Worm (Caenorhabditis elegans) whole organism, L4/young adult: ENCODE measurements around the gene sut-1.

Source experiments
- W03F9.2 ChIP-seq: fragments of 150-350 bp; optimal IDR thresholded peaks from 2 replicates; lab custom pipeline; 2014; ENCODE audit warnings: missing biosample characterization, missing genetic modification characterization
- dao-5 ChIP-seq: sonication (generic microtip); optimal IDR thresholded peaks from 2 replicates; lab custom pipeline; 2016; ENCODE audit warnings: missing genotype, missing genetic modification characterization, moderate library complexity, missing compliant biosample characterization
- him-1 ChIP-seq: sonication (generic microtip); optimal IDR thresholded peaks from 2 replicates; lab custom pipeline; 2016; ENCODE audit warnings: missing genotype, missing genetic modification reagents, missing genetic modification characterization, missing compliant biosample characterization

DNA sequence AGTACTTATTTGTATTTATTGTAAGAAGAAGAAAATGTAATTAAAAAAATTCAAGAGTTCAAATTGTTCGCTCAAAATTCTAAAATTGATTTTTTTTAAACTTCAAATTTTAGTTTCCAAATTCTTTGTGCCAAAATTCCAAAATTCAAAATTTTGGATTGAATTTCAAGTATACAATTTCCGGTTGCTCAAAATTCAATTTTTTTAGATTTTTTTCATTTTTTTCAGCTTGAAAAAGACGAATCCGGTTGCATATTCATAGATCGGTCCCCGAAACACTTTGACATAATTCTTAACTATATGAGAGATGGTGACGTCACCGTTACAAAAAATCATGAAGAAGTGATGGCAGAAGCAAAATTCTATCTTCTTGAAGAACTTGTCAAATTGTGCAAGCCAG is 51.0 kb downstream of the sut-1 start, which contains the start of gene K02E7.4:
- TF ChIP-seq dao-5 (tag; lab: Kevin White, UChicago), result no peak
- no peak for TF ChIP-seq W03F9.2 (tag; lab: Kevin White, UChicago)
- TF ChIP-seq him-1 (tag; lab: Kevin White, UChicago), result no peak
